Fruit fly (Drosophila melanogaster): ENCODE measurements around the gene CG46435.

dm6 chr3L:19525736-19526135 is 19.2 kb upstream of the CG46435 start:
- TF ChIP-seq CG8319 (GFP tag; optimal IDR thresholded peaks at IDR 0.05) (no peak), net (GFP tag; optimal IDR thresholded peaks at IDR 0.05) (no peak), CG6854 (GFP tag; optimal IDR thresholded peaks at IDR 0.05) (no peak), CG3919 (GFP tag; optimal IDR thresholded peaks at IDR 0.05) (no peak), Lpt (GFP tag; optimal IDR thresholded peaks at IDR 0.05) (no peak), CG32006 (GFP tag; optimal IDR thresholded peaks at IDR 0.05) (no peak), spab (GFP tag; optimal IDR thresholded peaks at IDR 0.05) (no peak), acj6 (GFP tag; optimal IDR thresholded peaks at IDR 0.05) (no peak), CG1621 (tag; optimal IDR thresholded peaks at IDR 0.05) (no peak)

Data from whole organism, prepupa.